Fruit fly (Drosophila melanogaster) whole organism, adult: ENCODE measurements around the gene CG18585.

Experiments
- CG11617 ChIP-seq: fragments of 200-800 bp; sonication (Bioruptor generic); optimal IDR thresholded peaks from 2 replicates; lab custom pipeline; 2017; ENCODE audit warnings: mild to moderate bottlenecking, missing biosample characterization, missing genetic modification reagents, missing genetic modification characterization
- CG12768 ChIP-seq: fragments of 200-800 bp; sonication (Bioruptor generic); optimal IDR thresholded peaks from 2 replicates; lab custom pipeline; 2017; ENCODE audit warnings: missing biosample characterization, missing genetic modification characterization, mild to moderate bottlenecking, moderate library complexity, missing genetic modification reagents
- CG14711 ChIP-seq: fragments of 200-800 bp; sonication (Bioruptor generic); optimal IDR thresholded peaks from 2 replicates; lab custom pipeline; 2018; ENCODE audit warnings: missing biosample characterization, mild to moderate bottlenecking, missing genetic modification characterization, moderate library complexity
- CG1620 ChIP-seq: fragments of 200-800 bp; sonication (Bioruptor generic); optimal IDR thresholded peaks from 2 replicates; lab custom pipeline; 2016; ENCODE audit warnings: missing biosample characterization, missing genetic modification characterization
- CG33017 ChIP-seq: fragments of 200-800 bp; sonication (Bioruptor generic); optimal IDR thresholded peaks from 2 replicates; lab custom pipeline; 2018; ENCODE audit warnings: missing biosample characterization, mild to moderate bottlenecking, missing genetic modification characterization, moderate library complexity
- CG5204 ChIP-seq: fragments of 200-800 bp; sonication (Bioruptor generic); optimal IDR thresholded peaks from 2 replicates; lab custom pipeline; 2016; ENCODE audit warnings: missing biosample characterization, missing genetic modification characterization
- CG7045 ChIP-seq: fragments of 200-800 bp; sonication (Bioruptor generic); optimal IDR thresholded peaks from 2 replicates; lab custom pipeline; 2017; ENCODE audit warnings: missing biosample characterization, mild to moderate bottlenecking, missing genetic modification characterization
- CG7101 ChIP-seq: fragments of 200-800 bp; sonication (Bioruptor generic); optimal IDR thresholded peaks from 2 replicates; lab custom pipeline; 2018; ENCODE audit warnings: missing biosample characterization, mild to moderate bottlenecking, missing genetic modification characterization, moderate library complexity
- Clk ChIP-seq: fragments of 200-800 bp; sonication (Bioruptor generic); optimal IDR thresholded peaks from 2 replicates; lab custom pipeline; 2017; ENCODE audit warnings: missing biosample characterization, missing genetic modification characterization
- Crg-1 ChIP-seq: fragments of 200-800 bp; sonication (Bioruptor generic); optimal IDR thresholded peaks from 2 replicates; lab custom pipeline; 2016; ENCODE audit warnings: missing biosample characterization, missing genetic modification characterization
- Hr96 ChIP-seq: fragments of 200-800 bp; sonication (Bioruptor generic); optimal IDR thresholded peaks from 2 replicates; lab custom pipeline; 2016; ENCODE audit warnings: missing biosample characterization, missing genetic modification characterization
- Mnt ChIP-seq: fragments of 200-800 bp; sonication (Bioruptor generic); optimal IDR thresholded peaks from 2 replicates; lab custom pipeline; 2016; ENCODE audit warnings: missing biosample characterization, mild to moderate bottlenecking, missing genetic modification characterization
- bab1 ChIP-seq: fragments of 200-800 bp; sonication (Bioruptor generic); optimal IDR thresholded peaks from 3 replicates; lab custom pipeline; 2019; ENCODE audit warnings: missing biosample characterization, mild to moderate bottlenecking, missing genetic modification characterization, moderate library complexity
- cic ChIP-seq: fragments of 200-800 bp; sonication (Bioruptor generic); optimal IDR thresholded peaks from 2 replicates; lab custom pipeline; 2017; ENCODE audit warnings: missing biosample characterization, mild to moderate bottlenecking, missing genetic modification characterization, moderate library complexity
- cnc ChIP-seq, 2 experiments: fragments of >200 bp; optimal IDR thresholded peaks; 2 replicates each; lab custom pipeline; 2017
- kay ChIP-seq: fragments of 200-800 bp; sonication (Bioruptor generic); peaks from one replicate; lab custom pipeline; 2016; ENCODE audit warnings: missing biosample characterization, missing genetic modification characterization, borderline replicate concordance
- ovo ChIP-seq: fragments of 200-800 bp; sonication (Bioruptor generic); optimal IDR thresholded peaks from 2 replicates; lab custom pipeline; 2016; ENCODE audit warnings: missing biosample characterization, missing genetic modification characterization
- pad ChIP-seq: fragments of 200-800 bp; sonication (Bioruptor generic); optimal IDR thresholded peaks from 3 replicates; lab custom pipeline; 2017; ENCODE audit warnings: missing biosample characterization, missing genetic modification characterization, mild to moderate bottlenecking, moderate library complexity, missing genetic modification reagents
- tj ChIP-seq: fragments of 200-800 bp; sonication (Bioruptor generic); optimal IDR thresholded peaks from 3 replicates; lab custom pipeline; 2017; ENCODE audit warnings: missing biosample characterization, mild to moderate bottlenecking, missing genetic modification characterization, moderate library complexity
- toe ChIP-seq: fragments of 200-800 bp; sonication (Bioruptor generic); optimal IDR thresholded peaks from 2 replicates; lab custom pipeline; 2016; ENCODE audit warnings: missing biosample characterization, missing genetic modification characterization

CG18585 gene

DNA sequence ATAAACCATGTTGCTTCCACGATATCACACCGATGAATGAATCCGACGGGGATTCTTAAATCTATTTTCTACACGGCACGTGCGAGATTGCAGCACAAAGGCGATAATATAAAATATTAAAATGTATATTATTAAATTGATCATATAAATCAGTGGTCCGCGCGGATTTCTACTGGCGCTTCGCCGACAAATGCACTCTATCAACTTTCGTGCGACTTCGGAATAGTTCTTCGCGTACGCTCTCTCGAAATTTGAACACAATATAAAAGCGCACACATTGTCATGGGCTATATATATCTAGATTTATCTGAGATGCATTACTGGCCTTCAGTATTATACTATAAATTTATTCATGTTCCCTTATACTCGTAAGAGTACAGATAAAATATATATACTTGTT is 25.7 kb upstream of the CG18585 start, which contains the start of gene CG33296:
Gene CG33296, minus strand, starts transcription at position 101 of the 400 bp plus-strand sequence.
- TF ChIP-seq Clk (GFP tag; lab: Kevin White, UChicago) (no peak), tj (GFP tag; lab: Kevin White, UChicago) (no peak), Hr96 (GFP tag; lab: Kevin White, UChicago) (no peak), Mnt (GFP tag; lab: Kevin White, UChicago) (no peak), CG5204 (GFP tag; lab: Kevin White, UChicago) (no peak), cic (no peak), CG7045 (GFP tag; lab: Kevin White, UChicago) (no peak), CG12768 (GFP tag; lab: Kevin White, UChicago) (no peak), Crg-1 (no peak), CG11617 (GFP tag; lab: Kevin White, UChicago) (no peak), pad (no peak), cnc (optimal IDR thresholded peaks at IDR 0.05; lab: Kevin White, UChicago) (no peak)

DNA sequence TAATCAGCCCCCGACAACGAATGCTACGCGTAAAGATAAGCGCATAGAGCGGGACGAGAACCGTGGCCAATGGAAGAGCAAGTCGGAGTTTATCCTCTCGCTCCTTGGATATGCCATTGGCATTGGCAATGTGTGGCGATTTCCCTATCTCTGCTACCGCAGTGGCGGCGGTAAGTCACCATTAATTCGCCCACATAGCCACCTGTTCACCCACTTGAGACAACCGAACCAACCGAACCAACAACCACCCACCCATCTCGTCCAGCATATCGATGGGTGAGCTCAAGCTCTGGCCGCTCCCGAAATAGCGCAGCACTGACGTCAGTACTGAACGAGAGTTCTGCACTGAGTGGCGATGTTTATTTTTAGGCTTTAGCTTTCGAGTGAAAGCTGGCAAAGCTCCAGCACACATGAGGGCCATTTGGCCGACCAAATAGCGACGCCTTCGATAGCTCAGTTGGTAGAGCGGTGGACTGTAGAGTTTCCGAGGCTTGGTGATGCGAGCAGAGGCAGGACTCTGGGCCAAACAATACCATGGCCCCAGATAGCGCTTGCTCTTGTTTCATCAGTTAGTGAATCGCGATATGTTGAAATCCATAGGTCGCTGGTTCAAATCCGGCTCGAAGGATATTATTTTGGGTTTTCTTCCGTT is 20.3 kb upstream of the CG18585 start:
- TF ChIP-seq toe (GFP tag; lab: Kevin White, UChicago), result no peak
- TF ChIP-seq CG12768 (GFP tag; lab: Kevin White, UChicago), result no peak
- TF ChIP-seq cic, result no peak
- no peak for TF ChIP-seq CG14711 (tag; lab: Kevin White, UChicago)
- no peak for TF ChIP-seq CG7101 (tag; lab: Kevin White, UChicago)
- TF ChIP-seq tj (GFP tag; lab: Kevin White, UChicago), result no peak

DNA sequence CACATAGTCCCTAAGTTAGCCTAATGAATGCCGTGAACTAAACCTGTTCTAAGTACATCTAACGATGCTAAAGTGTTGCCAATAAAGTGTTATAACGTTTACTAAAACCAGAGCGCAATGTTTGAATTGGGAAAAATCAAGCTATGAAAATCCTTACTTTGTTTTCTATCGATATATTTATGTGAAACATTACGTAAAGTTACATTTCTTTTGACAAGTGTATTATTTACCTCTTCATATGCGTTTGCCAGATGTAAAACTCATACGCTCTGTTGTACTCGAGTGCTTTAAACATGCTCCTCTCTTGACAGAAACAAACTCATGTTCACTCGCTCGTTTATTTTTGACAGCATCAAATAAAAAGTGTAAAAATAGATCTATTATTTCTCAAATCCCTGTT is 19.7 kb upstream of the CG18585 start, which contains the start of gene Ntl:
Gene Ntl, plus strand, starts transcription at position 301 of the 400 bp plus-strand sequence.
- TF ChIP-seq CG7101 (tag; lab: Kevin White, UChicago), result no peak
- TF ChIP-seq CG7045 (GFP tag; lab: Kevin White, UChicago), result no peak
- TF ChIP-seq Mnt (GFP tag; lab: Kevin White, UChicago), result no peak
- no peak for TF ChIP-seq CG1620 (GFP tag; lab: Kevin White, UChicago)
- TF ChIP-seq bab1, result no peak
- no peak for TF ChIP-seq CG5204 (GFP tag; lab: Kevin White, UChicago)
- no peak for TF ChIP-seq Crg-1
- no peak for TF ChIP-seq ovo
- no peak for TF ChIP-seq CG12768 (GFP tag; lab: Kevin White, UChicago)
- TF ChIP-seq Clk (GFP tag; lab: Kevin White, UChicago), result no peak
- no peak for TF ChIP-seq tj (GFP tag; lab: Kevin White, UChicago)
- TF ChIP-seq kay, result no peak
- no peak for TF ChIP-seq Hr96 (GFP tag; lab: Kevin White, UChicago)
- no peak for TF ChIP-seq pad
- TF ChIP-seq toe (GFP tag; lab: Kevin White, UChicago), result no peak
- TF ChIP-seq CG11617 (GFP tag; lab: Kevin White, UChicago), result no peak

DNA sequence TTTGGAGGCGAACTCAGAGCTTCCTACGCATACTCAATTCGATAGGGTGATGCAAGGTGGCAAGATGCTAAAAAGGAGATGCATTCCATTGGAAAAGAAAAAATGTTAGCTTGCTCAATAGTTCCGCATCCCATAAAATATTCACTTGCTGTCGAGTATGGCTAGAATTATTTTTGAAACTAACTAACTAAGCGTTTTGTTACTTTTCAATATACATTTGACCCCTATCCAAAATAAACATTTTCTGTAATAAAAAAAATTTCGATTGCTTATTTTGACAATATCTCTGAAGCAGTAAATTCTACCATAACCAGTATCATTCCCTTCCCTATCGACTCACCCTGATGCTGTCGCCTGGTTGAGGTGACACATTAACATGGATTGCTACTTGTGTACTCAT is 12.7 kb upstream of the CG18585 start:
- TF ChIP-seq kay, result peak; percentile 24
- no peak for TF ChIP-seq CG1620 (GFP tag; lab: Kevin White, UChicago)

DNA sequence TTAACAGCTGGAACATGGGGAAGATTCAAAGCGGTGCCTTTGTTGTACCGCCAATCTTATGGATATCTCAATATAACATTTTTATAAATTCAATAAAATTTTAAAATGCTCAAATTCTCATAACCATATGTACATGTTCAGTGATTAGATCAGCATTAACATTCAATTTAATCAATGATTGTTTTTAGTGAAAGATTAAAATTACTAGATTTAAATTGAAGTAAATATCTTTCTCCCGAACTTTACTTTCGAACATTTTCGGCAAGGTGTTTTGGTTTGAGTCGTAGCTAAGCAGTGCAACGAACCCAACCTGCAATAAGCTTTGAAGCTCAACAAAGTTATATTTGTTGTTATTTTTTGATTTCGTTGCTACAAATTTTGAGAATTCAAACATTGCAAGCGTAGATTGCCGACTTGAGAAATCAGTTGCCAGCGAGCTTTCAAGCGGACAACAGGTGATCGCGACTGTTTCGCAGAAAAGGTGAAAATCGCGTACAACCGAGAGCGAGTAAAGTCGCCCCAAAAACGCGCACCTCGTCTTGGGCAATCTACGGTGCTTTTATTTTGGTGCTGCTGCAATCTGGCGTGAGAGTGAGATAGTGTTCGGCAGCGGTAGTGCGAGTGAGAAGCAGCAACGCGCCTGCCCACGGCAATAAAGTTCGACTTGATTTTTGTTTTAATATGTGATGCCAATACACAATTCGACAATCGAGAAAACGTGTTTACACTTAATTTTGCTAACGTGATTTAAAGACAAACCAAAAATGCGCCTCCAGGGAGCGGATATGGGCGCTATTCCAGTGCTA is 11.7 kb upstream of the CG18585 start, which contains the start of gene Tep3:
Gene Tep3, plus strand, starts transcription at position 423 of the 806 bp plus-strand sequence.
- peak; percentile 73 for TF ChIP-seq bab1
- TF ChIP-seq CG7045 (GFP tag; lab: Kevin White, UChicago), result peak; percentile 56
- no peak for TF ChIP-seq Clk (GFP tag; lab: Kevin White, UChicago)
- peak; percentile 59 for TF ChIP-seq CG14711 (tag; lab: Kevin White, UChicago)
- peak; percentile 58 for TF ChIP-seq toe (GFP tag; lab: Kevin White, UChicago)
- peak; percentile 7 for TF ChIP-seq Hr96 (GFP tag; lab: Kevin White, UChicago)
- TF ChIP-seq pad, result peak; percentile 28
- no peak for TF ChIP-seq Crg-1
- TF ChIP-seq cnc (optimal IDR thresholded peaks at IDR 0.05; lab: Kevin White, UChicago), result no peak
- TF ChIP-seq CG33017 (tag; lab: Kevin White, UChicago), result peak; percentile 26
- peak; percentile 72 for TF ChIP-seq kay
- TF ChIP-seq CG7101 (tag; lab: Kevin White, UChicago), result peak; percentile 40
- TF ChIP-seq CG5204 (GFP tag; lab: Kevin White, UChicago), result peak; percentile 6

DNA sequence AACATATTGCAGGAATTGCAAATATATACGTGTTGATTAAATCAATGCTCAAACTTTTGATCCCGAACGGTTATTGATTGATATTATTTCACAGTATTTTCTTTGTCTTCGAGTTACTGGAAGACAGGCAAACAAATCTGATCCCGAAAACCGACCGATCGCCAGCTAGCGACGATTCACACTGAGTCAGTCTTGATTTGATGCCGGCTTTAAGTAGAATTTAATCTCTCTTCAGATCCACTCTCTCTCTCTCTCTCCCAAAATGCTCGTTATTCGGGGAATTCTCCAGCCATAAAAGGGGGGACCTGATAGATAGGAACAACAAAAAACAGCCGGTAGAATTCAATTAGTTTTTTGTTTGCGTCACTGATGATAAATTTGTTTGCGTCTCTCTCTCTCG is 10.6 kb upstream of the CG18585 start, which contains the start of gene Tep2:
Gene Tep2, minus strand, starts transcription at position 185 of the 400 bp plus-strand sequence.
- TF ChIP-seq cic, result peak; percentile 9
- no peak for TF ChIP-seq CG7101 (tag; lab: Kevin White, UChicago)
- peak; percentile 6 for TF ChIP-seq tj (GFP tag; lab: Kevin White, UChicago)
- TF ChIP-seq Hr96 (GFP tag; lab: Kevin White, UChicago), result no peak
- peak; percentile 9 for TF ChIP-seq bab1
